Worm (Caenorhabditis elegans) whole organism, mixed stage, embryonic: Measurements from ENCODE around the gene F09F9.5.

Experiments used
- bed-3 ChIP-seq: fragments of 200-800 bp; sonication (Bioruptor generic); optimal IDR thresholded peaks from 3 replicates; lab custom pipeline; 2018; ENCODE audit warnings: mild to moderate bottlenecking, missing genetic modification characterization, moderate library complexity, missing compliant biosample characterization
- blmp-1 ChIP-seq: fragments of 150-350 bp; optimal IDR thresholded peaks from 2 replicates; lab custom pipeline; 2014; ENCODE audit warnings: missing biosample characterization, missing genetic modification characterization
- ceh-39 ChIP-seq: fragments of 150-350 bp; optimal IDR thresholded peaks from 2 replicates; lab custom pipeline; 2014; ENCODE audit warnings: missing biosample characterization, missing genetic modification characterization
- ceh-43 ChIP-seq: fragments of 200-800 bp; sonication (Bioruptor generic); optimal IDR thresholded peaks from 2 replicates; lab custom pipeline; 2018; ENCODE audit warnings: mild to moderate bottlenecking, missing genetic modification characterization, moderate library complexity, missing compliant biosample characterization
- ceh-83 ChIP-seq: fragments of 200-800 bp; sonication (Bioruptor generic); optimal IDR thresholded peaks from 2 replicates; lab custom pipeline; 2018; ENCODE audit warnings: mild to moderate bottlenecking, missing genetic modification characterization, missing compliant biosample characterization
- ces-1 ChIP-seq: fragments of 150-350 bp; optimal IDR thresholded peaks from 2 replicates; lab custom pipeline; 2014; ENCODE audit warnings: missing biosample characterization, missing genetic modification reagents, missing genetic modification characterization
- cnd-1 ChIP-seq: fragments of 200-800 bp; sonication (Bioruptor generic); optimal IDR thresholded peaks from 2 replicates; lab custom pipeline; 2018; ENCODE audit warnings: mild to moderate bottlenecking, missing genetic modification characterization, missing compliant biosample characterization
- drap-1 ChIP-seq: fragments of 200-800 bp; sonication (Bioruptor generic); optimal IDR thresholded peaks from 3 replicates; lab custom pipeline; 2018; ENCODE audit warnings: mild to moderate bottlenecking, missing genetic modification characterization, missing compliant biosample characterization
- elt-1 ChIP-seq: sonication (generic microtip); optimal IDR thresholded peaks from 2 replicates; lab custom pipeline; 2017; ENCODE audit warnings: missing genetic modification characterization, mild to moderate bottlenecking, missing compliant biosample characterization, antibody characterized with exemption, moderate library complexity, borderline replicate concordance; ENCODE audit not compliant: insufficient read depth
- flh-1 ChIP-seq: fragments of 200-800 bp; sonication (Bioruptor generic); optimal IDR thresholded peaks from 2 replicates; lab custom pipeline; 2018; ENCODE audit warnings: mild to moderate bottlenecking, missing genetic modification characterization, moderate library complexity, missing compliant biosample characterization
- hlh-1 ChIP-seq: fragments of 150-350 bp; optimal IDR thresholded peaks from 2 replicates; lab custom pipeline; 2014; ENCODE audit warnings: missing biosample characterization, missing genetic modification reagents, missing genetic modification characterization
- lin-13 ChIP-seq: fragments of 150-350 bp; optimal IDR thresholded peaks from 2 replicates; lab custom pipeline; 2014; ENCODE audit warnings: missing biosample characterization, missing genetic modification characterization
- lin-32 ChIP-seq: fragments of 200-800 bp; sonication (Bioruptor generic); optimal IDR thresholded peaks from 2 replicates; lab custom pipeline; 2018; ENCODE audit warnings: mild to moderate bottlenecking, missing genetic modification characterization, missing compliant biosample characterization
- lsy-2 ChIP-seq: fragments of 150-350 bp; optimal IDR thresholded peaks from 2 replicates; lab custom pipeline; 2014; ENCODE audit warnings: missing biosample characterization, missing genetic modification characterization
- mls-2 ChIP-seq: sonication (generic microtip); optimal IDR thresholded peaks from 2 replicates; lab custom pipeline; 2016; ENCODE audit warnings: mild to moderate bottlenecking, missing genetic modification characterization, moderate library complexity, missing compliant biosample characterization
- nhr-2 ChIP-seq: fragments of 150-350 bp; optimal IDR thresholded peaks from 2 replicates; lab custom pipeline; 2014; ENCODE audit warnings: missing biosample characterization, missing genetic modification characterization
- nhr-237 ChIP-seq: fragments of 150-350 bp; optimal IDR thresholded peaks from 2 replicates; lab custom pipeline; 2014; ENCODE audit warnings: missing biosample characterization, missing genetic modification characterization
- nhr-28 ChIP-seq: fragments of 150-350 bp; optimal IDR thresholded peaks from 2 replicates; lab custom pipeline; 2014; ENCODE audit warnings: missing biosample characterization, missing genetic modification characterization
- pha-4 ChIP-seq: fragments of 150-350 bp; optimal IDR thresholded peaks from 2 replicates; lab custom pipeline; 2018; ENCODE audit warnings: missing biosample characterization, missing genetic modification reagents, missing genetic modification characterization
- sem-2 ChIP-seq: fragments of 200-800 bp; sonication (Bioruptor generic); optimal IDR thresholded peaks from 2 replicates; lab custom pipeline; 2018; ENCODE audit warnings: mild to moderate bottlenecking, missing genetic modification characterization, missing compliant biosample characterization
- snpc-4 ChIP-seq: fragments of 150-350 bp; optimal IDR thresholded peaks from 2 replicates; lab custom pipeline; 2014; ENCODE audit warnings: missing biosample characterization, missing genetic modification characterization
- sptf-1 ChIP-seq: sonication (generic microtip); optimal IDR thresholded peaks from 2 replicates; lab custom pipeline; 2017; ENCODE audit warnings: mild to moderate bottlenecking, missing genetic modification characterization, moderate library complexity, missing compliant biosample characterization
- tbx-8 ChIP-seq: fragments of 200-800 bp; sonication (Bioruptor generic); optimal IDR thresholded peaks from 2 replicates; lab custom pipeline; 2018; ENCODE audit warnings: mild to moderate bottlenecking, missing genetic modification characterization, moderate library complexity, missing compliant biosample characterization
- unc-120 ChIP-seq: sonication (generic microtip); optimal IDR thresholded peaks from 2 replicates; lab custom pipeline; 2017; ENCODE audit warnings: missing genetic modification characterization, missing compliant biosample characterization; ENCODE audit not compliant: poor library complexity, severe bottlenecking
- unc-39 ChIP-seq: fragments of 150-350 bp; optimal IDR thresholded peaks from 2 replicates; lab custom pipeline; 2014; ENCODE audit warnings: missing biosample characterization, missing genetic modification characterization
- unc-62 ChIP-seq: fragments of 150-350 bp; optimal IDR thresholded peaks from 2 replicates; lab custom pipeline; 2014; ENCODE audit warnings: missing biosample characterization, missing genetic modification reagents, missing genetic modification characterization
- zip-8 ChIP-seq: fragments of 150-350 bp; optimal IDR thresholded peaks from 2 replicates; lab custom pipeline; 2014; ENCODE audit warnings: missing biosample characterization, missing genetic modification characterization
- ztf-11 ChIP-seq: fragments of 150-350 bp; optimal IDR thresholded peaks from 2 replicates; lab custom pipeline; 2014; ENCODE audit warnings: missing biosample characterization, missing genetic modification characterization

The F09F9.5 gene

ce11 chrX:4154784-4155183 lies 37.1 kb downstream of the F09F9.5 start:
- no peak for TF ChIP-seq unc-39 (tag; lab: Kevin White, UChicago)
- TF ChIP-seq lin-13 (tag; lab: Kevin White, UChicago) = no peak
- no peak for TF ChIP-seq blmp-1 (tag; lab: Kevin White, UChicago)
- TF ChIP-seq ceh-83 = no peak
- no peak for TF ChIP-seq unc-62 (GFP tag; lab: Kevin White, UChicago)
- peak; percentile 2 for TF ChIP-seq hlh-1
- TF ChIP-seq nhr-2 (tag; lab: Kevin White, UChicago) = no peak
- TF ChIP-seq, all 35 proteins: peak for 1

- no peak for TF ChIP-seq lin-13 (tag; lab: Kevin White, UChicago)
- peak; percentile 30 for TF ChIP-seq ces-1
- peak; percentile 16 for TF ChIP-seq nhr-2 (tag; lab: Kevin White, UChicago)
- no peak for TF ChIP-seq nhr-28 (tag; lab: Kevin White, UChicago)
- peak; percentile 89 for TF ChIP-seq hlh-1
- TF ChIP-seq drap-1 (GFP tag; lab: Kevin White, UChicago) = peak; percentile 32
- peak; percentile 29 for TF ChIP-seq unc-120 (tag; lab: Kevin White, UChicago)
- no peak for TF ChIP-seq nhr-237 (tag; lab: Kevin White, UChicago)
- no peak for TF ChIP-seq lsy-2 (tag; lab: Kevin White, UChicago)
- TF ChIP-seq mls-2 (tag; lab: Kevin White, UChicago) = peak; percentile 5
- no peak for TF ChIP-seq unc-39 (tag; lab: Kevin White, UChicago)
- TF ChIP-seq snpc-4 = no peak
- TF ChIP-seq unc-62 (GFP tag; lab: Kevin White, UChicago) = peak; percentile 95
Measured at ce11 chrX:4157896-4158295, 40.2 kb downstream of the F09F9.5 start.

ce11 chrX:4159185-4159871 lies 41.6 kb downstream of the F09F9.5 start:
- TF ChIP-seq cnd-1 = no peak
- peak; percentile 90 for TF ChIP-seq ces-1
- no peak for TF ChIP-seq bed-3
- TF ChIP-seq, all 35 proteins: peak for 1

- TF ChIP-seq ceh-83 = no peak
- TF ChIP-seq bed-3 = no peak
- TF ChIP-seq, all 35 proteins: peak for 0
Measured at ce11 chrX:4159929-4160328, 42.2 kb downstream of the F09F9.5 start.

ce11 chrX:4161938-4162337 lies 44.2 kb downstream of the F09F9.5 start:
- TF ChIP-seq unc-120 (tag; lab: Kevin White, UChicago) (no peak), hlh-1 (no peak), ceh-83 (no peak), ztf-11 (tag; lab: Kevin White, UChicago) (no peak), drap-1 (GFP tag; lab: Kevin White, UChicago) (no peak), zip-8 (tag; lab: Kevin White, UChicago) (no peak), lin-13 (tag; lab: Kevin White, UChicago) (no peak), cnd-1 (no peak), nhr-2 (tag; lab: Kevin White, UChicago) (no peak), ceh-39 (tag; lab: Kevin White, UChicago) (no peak), flh-1 (GFP tag; lab: Kevin White, UChicago) (no peak), mls-2 (tag; lab: Kevin White, UChicago) (no peak)

- TF ChIP-seq mls-2 (tag; lab: Kevin White, UChicago) (no peak), ces-1 (peak; percentile 47)
Measured at ce11 chrX:4163391-4163790, 45.7 kb downstream of the F09F9.5 start, which contains the start of gene ZK470.1. ZK470.1 (plus strand) TSS chrX:4163691.

ce11 chrX:4167150-4167549 lies 49.4 kb downstream of the F09F9.5 start, which contains the start of gene ZK470.14:
ZK470.14 (plus strand) TSS chrX:4167450.
- TF ChIP-seq sem-2 (GFP tag; lab: Kevin White, UChicago) = no peak
- no peak for TF ChIP-seq elt-1 (tag; lab: Kevin White, UChicago)
- no peak for TF ChIP-seq bed-3
- TF ChIP-seq flh-1 (GFP tag; lab: Kevin White, UChicago) = no peak
- TF ChIP-seq pha-4 (tag; lab: Kevin White, UChicago) = no peak
- TF ChIP-seq ceh-39 (tag; lab: Kevin White, UChicago) = no peak
- TF ChIP-seq ztf-11 (tag; lab: Kevin White, UChicago) = no peak
- no peak for TF ChIP-seq ceh-83
- no peak for TF ChIP-seq snpc-4
- TF ChIP-seq tbx-8 (GFP tag; lab: Kevin White, UChicago) = no peak
- no peak for TF ChIP-seq unc-62 (GFP tag; lab: Kevin White, UChicago)
- TF ChIP-seq drap-1 (GFP tag; lab: Kevin White, UChicago) = no peak
- TF ChIP-seq sptf-1 (tag; lab: Kevin White, UChicago) = no peak
- TF ChIP-seq zip-8 (tag; lab: Kevin White, UChicago) = no peak
- TF ChIP-seq cnd-1 = no peak
- no peak for TF ChIP-seq unc-120 (tag; lab: Kevin White, UChicago)
- TF ChIP-seq lin-32 (GFP tag; lab: Kevin White, UChicago) = no peak
- no peak for TF ChIP-seq lsy-2 (tag; lab: Kevin White, UChicago)
- TF ChIP-seq unc-39 (tag; lab: Kevin White, UChicago) = no peak
- TF ChIP-seq ceh-43 (GFP tag; lab: Kevin White, UChicago) = no peak
- TF ChIP-seq, all 35 proteins: peak for 0
